Worm (Caenorhabditis elegans) whole organism, late embryonic: ENCODE results near the gene R05H10.7.

Source experiments
- ceh-14 ChIP-seq: sonication (generic microtip); optimal IDR thresholded peaks from 2 replicates; lab custom pipeline; 2016; ENCODE audit warnings: missing genotype, missing genetic modification characterization, missing compliant biosample characterization
- elt-4 ChIP-seq: sonication (generic microtip); optimal IDR thresholded peaks from 2 replicates; lab custom pipeline; 2016; ENCODE audit warnings: missing genetic modification characterization, missing compliant biosample characterization
- ttx-3 ChIP-seq: sonication (generic microtip); optimal IDR thresholded peaks from 2 replicates; lab custom pipeline; 2016; ENCODE audit warnings: missing genetic modification reagents, missing genetic modification characterization, missing compliant biosample characterization
- zip-5 ChIP-seq: sonication (generic microtip); optimal IDR thresholded peaks from 2 replicates; lab custom pipeline; 2016; ENCODE audit warnings: missing genetic modification characterization, missing compliant biosample characterization

DNA sequence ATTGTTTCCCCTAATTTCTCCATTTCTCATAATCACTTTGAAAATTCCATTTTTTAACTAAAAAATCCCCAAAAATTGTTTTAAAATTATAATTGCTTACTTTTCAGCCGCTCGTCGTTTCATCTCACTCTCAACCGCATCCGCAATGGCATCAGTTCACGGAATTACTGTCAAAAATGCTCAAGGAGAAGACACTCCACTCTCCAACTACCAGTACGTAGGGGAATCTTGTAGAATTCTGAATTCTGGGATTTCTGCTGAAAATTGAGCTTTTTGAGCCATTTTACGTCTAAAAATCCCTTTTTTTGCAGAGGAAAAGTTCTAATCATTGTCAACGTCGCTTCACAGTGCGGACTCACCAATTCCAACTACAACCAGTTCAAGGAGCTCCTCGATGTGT, 12.2 kb downstream of the R05H10.7 start:
- TF ChIP-seq elt-4 (no peak), ceh-14 (tag; lab: Kevin White, UChicago) (no peak), zip-5 (no peak), ttx-3 (tag; lab: Kevin White, UChicago) (no peak)
